Fruit fly (Drosophila melanogaster) whole organism, pupa: ENCODE results near the gene ArfGAP1.
A peak's percentile ranks its signal among the peaks of the same experiment; 100 is the strongest.

Source experiments
- CG10348 ChIP-seq: fragments of 200-800 bp; sonication (Bioruptor generic); IDR thresholded peaks from 2 replicates; pipeline ENCODE4 v1.3.6; 2022; ENCODE audit warnings: missing biosample characterization, missing genetic modification characterization
- CG12605 ChIP-seq: fragments of 200-800 bp; sonication (Bioruptor generic); IDR thresholded peaks from 2 replicates; pipeline ENCODE4 v1.3.6; 2022; ENCODE audit warnings: missing biosample characterization, missing genetic modification characterization
- CG13204 ChIP-seq: fragments of 200-800 bp; sonication (Bioruptor generic); optimal IDR thresholded peaks from 2 replicates; lab custom pipeline; 2018; ENCODE audit warnings: missing biosample characterization, mild to moderate bottlenecking, missing genetic modification characterization, moderate library complexity
- CG14655 ChIP-seq: fragments of 200-800 bp; sonication (Bioruptor generic); optimal IDR thresholded peaks from 3 replicates; lab custom pipeline; 2017; ENCODE audit warnings: mild to moderate bottlenecking, missing biosample characterization, missing genetic modification reagents, missing genetic modification characterization
- CG15710 ChIP-seq: fragments of 200-800 bp; sonication (Bioruptor generic); optimal IDR thresholded peaks from 2 replicates; lab custom pipeline; 2018; ENCODE audit warnings: missing biosample characterization, mild to moderate bottlenecking, missing genetic modification characterization, moderate library complexity
- CG17806 ChIP-seq: fragments of 200-800 bp; sonication (Bioruptor generic); optimal IDR thresholded peaks from 2 replicates; lab custom pipeline; 2018; ENCODE audit warnings: missing biosample characterization, mild to moderate bottlenecking, missing genetic modification characterization, moderate library complexity
- CG32121 ChIP-seq: fragments of 200-800 bp; sonication (Bioruptor generic); IDR thresholded peaks from 2 replicates; pipeline ENCODE4 v1.3.6; 2022; ENCODE audit warnings: missing biosample characterization, missing genetic modification characterization
- CG34367 ChIP-seq: fragments of 200-800 bp; sonication (Bioruptor generic); optimal IDR thresholded peaks from 2 replicates; lab custom pipeline; 2018; ENCODE audit warnings: missing biosample characterization, mild to moderate bottlenecking, missing genetic modification characterization
- CG4496 ChIP-seq: fragments of 200-800 bp; sonication (Bioruptor generic); IDR thresholded peaks from 3 replicates; pipeline ENCODE4 v1.3.6; 2022; ENCODE audit warnings: missing biosample characterization, missing genetic modification characterization
- CG8159 ChIP-seq: fragments of 200-800 bp; sonication (Bioruptor generic); optimal IDR thresholded peaks from 3 replicates; lab custom pipeline; 2018; ENCODE audit warnings: missing biosample characterization, mild to moderate bottlenecking, missing genetic modification characterization, moderate library complexity
- CG8301 ChIP-seq: fragments of 200-800 bp; sonication (Bioruptor generic); optimal IDR thresholded peaks from 2 replicates; lab custom pipeline; 2018; ENCODE audit warnings: missing biosample characterization, mild to moderate bottlenecking, missing genetic modification characterization
- CG9948 ChIP-seq: fragments of 200-800 bp; sonication (Bioruptor generic); optimal IDR thresholded peaks from 2 replicates; lab custom pipeline; 2018; ENCODE audit warnings: missing biosample characterization, mild to moderate bottlenecking, missing genetic modification characterization, moderate library complexity
- D1 ChIP-seq: fragments of 200-800 bp; sonication (Bioruptor generic); optimal IDR thresholded peaks from 2 replicates; lab custom pipeline; 2018; ENCODE audit warnings: missing biosample characterization, mild to moderate bottlenecking, missing genetic modification characterization, moderate library complexity
- EcR ChIP-seq: fragments of 200-800 bp; sonication (Bioruptor generic); optimal IDR thresholded peaks from 3 replicates; lab custom pipeline; 2019; ENCODE audit warnings: missing biosample characterization, missing genetic modification characterization, mild to moderate bottlenecking, moderate library complexity, missing genetic modification reagents
- Ets98B ChIP-seq: fragments of 200-800 bp; sonication (Bioruptor generic); IDR thresholded peaks from 2 replicates; pipeline ENCODE4 v1.3.6; 2022; ENCODE audit warnings: missing biosample characterization, missing genetic modification characterization
- Pif1A ChIP-seq: fragments of 200-800 bp; sonication (Bioruptor generic); optimal IDR thresholded peaks from 3 replicates; lab custom pipeline; 2016; ENCODE audit warnings: missing biosample characterization, missing genetic modification characterization
- Pif1B ChIP-seq: fragments of 200-800 bp; sonication (Bioruptor generic); optimal IDR thresholded peaks from 3 replicates; lab custom pipeline; 2016; ENCODE audit warnings: missing biosample characterization, missing genetic modification characterization
- Snoo ChIP-seq: fragments of 200-800 bp; sonication (Bioruptor generic); optimal IDR thresholded peaks from 3 replicates; lab custom pipeline; 2017; ENCODE audit warnings: missing biosample characterization, mild to moderate bottlenecking, missing genetic modification characterization, inconsistent platforms
- fd96Ca ChIP-seq: fragments of 200-800 bp; sonication (Bioruptor generic); IDR thresholded peaks from 3 replicates; pipeline ENCODE4 v1.3.6; 2022; ENCODE audit warnings: missing biosample characterization, missing genetic modification characterization
- gl ChIP-seq: fragments of 200-800 bp; sonication (Bioruptor generic); optimal IDR thresholded peaks from 2 replicates; lab custom pipeline; 2018; ENCODE audit warnings: missing biosample characterization, mild to moderate bottlenecking, missing genetic modification characterization
- rn ChIP-seq: fragments of 200-800 bp; sonication (Bioruptor generic); IDR thresholded peaks from 2 replicates; pipeline ENCODE4 v1.3.6; 2022; ENCODE audit warnings: missing biosample characterization, missing genetic modification characterization

Gene ArfGAP1

DNA sequence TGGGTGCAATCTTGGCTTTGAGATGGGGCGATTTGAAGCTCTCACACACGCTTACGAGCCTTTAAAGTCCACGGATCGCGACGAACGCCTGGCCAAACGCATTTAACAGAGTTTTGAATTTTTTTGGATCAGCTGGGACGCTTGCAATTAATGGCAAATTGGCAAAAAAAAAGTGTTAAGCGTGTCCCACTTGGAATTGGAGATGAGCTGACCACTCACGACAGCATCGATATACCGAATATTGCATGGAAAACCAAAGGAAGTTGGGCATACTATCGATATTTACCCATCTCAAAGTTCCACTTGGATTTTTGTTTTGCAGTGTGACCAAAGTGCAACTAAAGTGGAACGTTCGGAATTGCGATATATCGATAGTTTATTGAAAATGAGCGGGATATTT lies at the start of gene ArfGAP1:
Gene ArfGAP1 (minus strand): TSS at position 240 of the 400 bp plus-strand sequence.
- TF ChIP-seq rn (GFP tag; lab: Robert Waterston, UW) (no peak), Pif1A (GFP tag; lab: Kevin White, UChicago) (no peak), Ets98B (peak; percentile 40), CG8301 (tag; lab: Kevin White, UChicago) (no peak), D1 (no peak), CG12605 (no peak), EcR (GFP tag; lab: Kevin White, UChicago) (no peak), CG4496 (GFP tag; lab: Robert Waterston, UW) (peak; percentile 33; the same call in 1 of the 3 replicates), CG34367 (no peak), gl (tag; lab: Kevin White, UChicago) (no peak), CG14655 (GFP tag; lab: Kevin White, UChicago) (no peak), fd96Ca (GFP tag; lab: Robert Waterston, UW) (0 out of 3 replicates have a peak, but pooled peaks have one; percentile 19), CG17806 (tag; lab: Kevin White, UChicago) (no peak), CG32121 (GFP tag; lab: Robert Waterston, UW) (0 out of 2 replicates have a peak, but pooled peaks have one; percentile 11), CG9948 (tag; lab: Kevin White, UChicago) (no peak), CG13204 (no peak), CG8159 (tag; lab: Kevin White, UChicago) (no peak), CG15710 (no peak), Pif1B (no peak), Snoo (tag; lab: Kevin White, UChicago) (no peak), CG10348 (GFP tag; lab: Robert Waterston, UW) (no peak)

DNA sequence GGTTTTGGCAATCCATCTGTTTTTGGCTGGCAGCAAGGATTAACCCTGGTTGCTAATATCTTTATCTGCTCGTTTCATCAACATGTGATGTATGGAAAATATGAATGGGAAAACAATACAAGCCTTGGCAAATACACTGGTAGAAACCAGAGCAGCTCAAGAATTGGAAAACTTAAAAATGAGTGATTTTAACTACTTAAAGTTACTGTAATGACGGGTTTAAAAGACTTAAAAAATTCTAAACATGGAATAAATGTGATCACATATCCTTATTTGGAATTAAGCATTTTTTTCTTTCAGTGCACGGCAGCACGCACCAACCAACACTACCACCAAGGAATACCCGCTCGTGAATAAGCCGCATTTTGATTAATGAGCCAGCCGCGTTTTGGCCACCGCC lies 47.8 kb upstream of the ArfGAP1 start:
- no peak for TF ChIP-seq rn (GFP tag; lab: Robert Waterston, UW)
- TF ChIP-seq CG8159 (tag; lab: Kevin White, UChicago), result peak; percentile 28

DNA sequence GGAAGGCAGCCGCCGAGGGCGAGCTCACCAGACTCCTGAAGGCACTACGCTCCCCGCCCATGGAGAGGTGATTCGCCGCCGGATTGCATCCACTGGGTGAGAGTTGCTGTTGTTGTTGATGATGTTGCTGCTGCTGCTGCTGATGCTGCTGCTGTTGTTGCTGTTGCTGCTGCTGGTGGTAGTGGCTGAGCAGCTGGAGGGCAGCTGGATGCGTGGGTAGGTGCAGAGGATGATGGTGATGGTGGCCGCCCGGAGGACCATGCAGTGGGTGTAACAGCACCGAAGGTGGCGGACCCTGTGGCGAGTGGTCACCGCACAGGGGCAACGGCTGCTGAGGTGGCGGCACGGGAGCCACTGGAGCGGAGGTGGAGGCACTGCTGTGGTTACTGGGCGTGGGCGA lies 46.2 kb upstream of the ArfGAP1 start:
- TF ChIP-seq CG13204 (no peak), EcR (GFP tag; lab: Kevin White, UChicago) (no peak), CG17806 (tag; lab: Kevin White, UChicago) (no peak), CG14655 (GFP tag; lab: Kevin White, UChicago) (no peak), Pif1A (GFP tag; lab: Kevin White, UChicago) (no peak)

DNA sequence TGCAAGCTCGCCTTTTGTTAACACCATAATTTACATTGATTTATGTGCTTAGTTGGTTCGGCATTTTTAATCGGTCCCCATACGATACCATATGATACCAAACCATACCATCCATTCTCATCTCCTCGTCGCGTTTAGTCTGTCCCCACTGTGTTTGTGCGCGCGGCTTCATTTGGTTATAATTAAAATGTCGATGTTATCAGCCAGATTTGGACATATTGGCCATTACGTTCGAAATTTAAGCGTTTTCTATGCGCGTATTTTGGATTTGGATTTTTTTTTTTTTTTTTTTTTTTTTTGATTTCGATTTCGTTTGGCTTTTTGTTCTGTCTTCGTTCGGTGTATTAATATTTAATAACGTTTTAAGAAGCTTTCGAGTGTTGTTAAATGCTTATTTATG lies 44.6 kb upstream of the ArfGAP1 start:
- TF ChIP-seq Pif1A (GFP tag; lab: Kevin White, UChicago), result no peak
- TF ChIP-seq Ets98B, result no peak
- TF ChIP-seq CG17806 (tag; lab: Kevin White, UChicago), result no peak
- TF ChIP-seq Pif1B, result no peak
- no peak for TF ChIP-seq CG32121 (GFP tag; lab: Robert Waterston, UW)
- no peak for TF ChIP-seq EcR (GFP tag; lab: Kevin White, UChicago)
- TF ChIP-seq, all 21 proteins: peak for 0

DNA sequence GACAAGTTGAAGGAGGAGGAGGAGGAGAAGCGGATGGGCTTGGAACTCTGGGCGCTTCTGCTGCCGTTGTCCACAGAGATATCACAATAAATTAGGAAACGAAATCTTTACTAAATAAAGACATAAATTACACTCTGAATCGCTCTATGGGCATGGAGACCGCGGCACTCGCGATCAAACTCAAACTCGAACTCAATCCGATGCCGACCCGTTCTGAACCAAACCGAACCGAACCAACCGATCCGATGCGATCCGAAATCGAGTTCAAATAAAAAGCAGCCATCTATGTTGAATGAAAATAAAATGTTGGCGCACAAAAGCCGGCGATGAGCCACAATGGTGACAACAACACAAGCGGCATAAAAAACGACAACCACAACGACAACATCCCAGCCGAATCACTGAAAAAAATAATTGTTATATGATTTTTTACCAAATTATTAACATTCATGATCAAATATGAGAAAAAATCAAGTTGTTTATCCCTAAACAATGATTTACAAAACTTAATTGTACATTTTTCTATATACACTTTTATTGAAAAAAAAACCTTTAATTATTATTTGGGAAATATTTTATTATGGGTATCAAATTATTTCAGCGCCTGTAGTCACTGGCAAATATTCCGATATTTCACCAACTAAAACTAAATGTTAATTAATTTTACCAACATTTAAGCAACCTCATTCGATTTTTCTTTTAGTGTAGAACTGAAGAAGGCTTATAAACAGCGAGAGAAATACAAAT lies 39.7 kb upstream of the ArfGAP1 start:
- peak; percentile 73 for TF ChIP-seq CG17806 (tag; lab: Kevin White, UChicago)
- no peak for TF ChIP-seq CG10348 (GFP tag; lab: Robert Waterston, UW)
- TF ChIP-seq CG12605, result no peak
- TF ChIP-seq Snoo (tag; lab: Kevin White, UChicago), result peak; percentile 36
- TF ChIP-seq CG14655 (GFP tag; lab: Kevin White, UChicago), result peak; percentile 67
- TF ChIP-seq fd96Ca (GFP tag; lab: Robert Waterston, UW), result no peak
- TF ChIP-seq EcR (GFP tag; lab: Kevin White, UChicago), result no peak
- TF ChIP-seq CG13204, result no peak
- no peak for TF ChIP-seq Ets98B
- peak; percentile 64 for TF ChIP-seq D1
- TF ChIP-seq CG32121 (GFP tag; lab: Robert Waterston, UW), result no peak
- peak; percentile 75 for TF ChIP-seq CG9948 (tag; lab: Kevin White, UChicago)
- no peak for TF ChIP-seq gl (tag; lab: Kevin White, UChicago)
- peak; percentile 63 for TF ChIP-seq CG8301 (tag; lab: Kevin White, UChicago)
- peak; percentile 85 for TF ChIP-seq CG8159 (tag; lab: Kevin White, UChicago)
- TF ChIP-seq CG34367, result peak; percentile 44
- TF ChIP-seq Pif1B, result peak; percentile 35
- TF ChIP-seq Pif1A (GFP tag; lab: Kevin White, UChicago), result peak; percentile 57
- peak; percentile 69 for TF ChIP-seq CG15710
- TF ChIP-seq CG4496 (GFP tag; lab: Robert Waterston, UW), result no peak
- TF ChIP-seq rn (GFP tag; lab: Robert Waterston, UW), result peak; percentile 11; the same call in 1 of the 2 replicates

DNA sequence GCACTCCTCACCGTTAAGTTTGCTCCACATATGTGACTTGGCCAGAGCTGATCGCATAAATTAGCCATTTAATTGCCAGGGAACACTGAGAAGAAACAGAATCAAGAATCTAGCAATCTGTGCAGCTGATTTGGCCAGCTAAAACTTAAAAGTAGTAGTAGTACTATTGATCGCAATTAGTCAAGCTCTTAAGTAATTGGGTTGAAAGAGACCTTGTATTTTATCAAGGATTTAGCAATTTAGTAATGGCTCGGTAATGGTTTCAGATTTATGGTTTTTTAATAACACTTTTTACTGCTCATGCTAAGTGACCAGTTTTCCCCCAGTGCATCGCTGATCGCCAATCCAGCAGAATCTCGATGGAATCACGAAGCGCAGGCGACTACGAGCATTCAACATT lies 37.7 kb upstream of the ArfGAP1 start:
- TF ChIP-seq CG15710 (peak; percentile 67), Snoo (tag; lab: Kevin White, UChicago) (no peak), CG9948 (tag; lab: Kevin White, UChicago) (peak; percentile 22), CG8301 (tag; lab: Kevin White, UChicago) (peak; percentile 24), CG14655 (GFP tag; lab: Kevin White, UChicago) (peak; percentile 40), fd96Ca (GFP tag; lab: Robert Waterston, UW) (no peak), CG13204 (peak; percentile 29), CG17806 (tag; lab: Kevin White, UChicago) (peak; percentile 37), Pif1A (GFP tag; lab: Kevin White, UChicago) (peak; percentile 33), CG8159 (tag; lab: Kevin White, UChicago) (peak; percentile 70), CG34367 (peak; percentile 33)
- TF ChIP-seq, all 21 proteins: peak for 9
